Worm (Caenorhabditis elegans) whole organism, young adult: ENCODE data around the gene lonp-2.
A peak's percentile ranks its signal among the peaks of the same experiment; 100 is the strongest.

Source experiments
- C17E4.6 ChIP-seq: fragments of 200-800 bp; sonication (Bioruptor generic); IDR thresholded peaks from 2 replicates; pipeline ENCODE4 v1.3.6; 2022; ENCODE audit warnings: missing genetic modification reagents, missing genetic modification characterization, missing compliant biosample characterization
- D2030.7 ChIP-seq: fragments of 200-800 bp; sonication (Bioruptor generic); IDR thresholded peaks from 2 replicates; pipeline ENCODE4 v1.3.6; 2022; ENCODE audit warnings: missing genetic modification reagents, missing genetic modification characterization, missing compliant biosample characterization
- F23B12.7 ChIP-seq: sonication (generic microtip); optimal IDR thresholded peaks from 2 replicates; lab custom pipeline; 2017; ENCODE audit warnings: missing genetic modification characterization, mild to moderate bottlenecking, missing compliant biosample characterization, antibody characterized with exemption, moderate library complexity; ENCODE audit not compliant: insufficient read depth
- F33H1.4 ChIP-seq: fragments of 200-800 bp; sonication (Bioruptor generic); IDR thresholded peaks from 2 replicates; pipeline ENCODE4 v1.3.6; 2022; ENCODE audit warnings: missing genetic modification reagents, missing genetic modification characterization, missing compliant biosample characterization
- F52B5.7 ChIP-seq: sonication (generic microtip); optimal IDR thresholded peaks from 2 replicates; lab custom pipeline; 2016; ENCODE audit warnings: mild to moderate bottlenecking, missing genetic modification characterization, missing compliant biosample characterization
- F55B11.4 ChIP-seq: sonication (generic microtip); optimal IDR thresholded peaks from 2 replicates; lab custom pipeline; 2016; ENCODE audit warnings: missing compliant biosample characterization, missing genetic modification characterization, borderline replicate concordance; ENCODE audit not compliant: insufficient read depth
- K12H6.12 ChIP-seq: fragments of 200-800 bp; sonication (Bioruptor generic); optimal IDR thresholded peaks from 2 replicates; lab custom pipeline; 2018; ENCODE audit warnings: mild to moderate bottlenecking, missing genetic modification characterization, missing compliant biosample characterization
- T07F8.4 ChIP-seq: sonication (generic microtip); optimal IDR thresholded peaks from 2 replicates; lab custom pipeline; 2016; ENCODE audit warnings: mild to moderate bottlenecking, missing genetic modification characterization, moderate library complexity, missing compliant biosample characterization
- Y56A3A.18 ChIP-seq: fragments of 200-800 bp; sonication (Bioruptor generic); IDR thresholded peaks from 2 replicates; pipeline ENCODE4 v1.3.6; 2022; ENCODE audit warnings: missing genetic modification reagents, missing genetic modification characterization, missing compliant biosample characterization
- Y67H2A.10 ChIP-seq: fragments of 200-800 bp; sonication (Bioruptor generic); conservative IDR thresholded peaks from 2 replicates; pipeline ENCODE4 v1.3.6; 2022; ENCODE audit warnings: missing genetic modification reagents, missing genetic modification characterization, missing compliant biosample characterization
- aptf-2 ChIP-seq: fragments of 200-800 bp; sonication (Bioruptor generic); conservative IDR thresholded peaks from 2 replicates; pipeline ENCODE4 v1.3.6; 2022; ENCODE audit warnings: missing genetic modification reagents, missing genetic modification characterization, missing compliant biosample characterization
- athp-1 ChIP-seq: sonication (generic microtip); optimal IDR thresholded peaks from 2 replicates; lab custom pipeline; 2017; ENCODE audit warnings: mild to moderate bottlenecking, missing genetic modification characterization, missing compliant biosample characterization
- ceh-40 ChIP-seq: fragments of 200-800 bp; sonication (Bioruptor generic); IDR thresholded peaks from 2 replicates; pipeline ENCODE4 v1.3.6; 2022; ENCODE audit warnings: missing genetic modification characterization, missing compliant biosample characterization
- chd-7 ChIP-seq: sonication (generic microtip); optimal IDR thresholded peaks from 2 replicates; lab custom pipeline; 2016; ENCODE audit warnings: mild to moderate bottlenecking, missing genetic modification characterization, moderate library complexity, missing compliant biosample characterization
- dpl-1 ChIP-seq: fragments of 150-350 bp; optimal IDR thresholded peaks from 2 replicates; lab custom pipeline; 2014; ENCODE audit warnings: missing biosample characterization, missing genetic modification reagents, missing genetic modification characterization
- efl-1 ChIP-seq: fragments of 150-350 bp; optimal IDR thresholded peaks from 2 replicates; lab custom pipeline; 2014; ENCODE audit warnings: missing biosample characterization, missing genetic modification reagents, missing genetic modification characterization
- egl-44 ChIP-seq: fragments of 200-800 bp; sonication (Bioruptor generic); IDR thresholded peaks from 2 replicates; pipeline ENCODE4 v1.3.6; 2022; ENCODE audit warnings: missing genetic modification reagents, missing genetic modification characterization, missing compliant biosample characterization
- egrh-3 ChIP-seq: fragments of 200-800 bp; sonication (Bioruptor generic); IDR thresholded peaks from 2 replicates; pipeline ENCODE4 v1.3.6; 2022; ENCODE audit warnings: missing genetic modification reagents, missing genetic modification characterization, missing compliant biosample characterization
- hsf-1 ChIP-seq: fragments of 200-800 bp; sonication (Bioruptor generic); IDR thresholded peaks from 2 replicates; pipeline ENCODE4 v1.3.6; 2022; ENCODE audit warnings: missing genetic modification reagents, missing genetic modification characterization, missing compliant biosample characterization
- let-526 ChIP-seq: fragments of 200-800 bp; sonication (Bioruptor generic); IDR thresholded peaks from 2 replicates; pipeline ENCODE4 v1.3.6; 2022; ENCODE audit warnings: missing genetic modification reagents, missing genetic modification characterization, missing compliant biosample characterization
- let-607 ChIP-seq, 2 experiments: fragments of 200-800 bp in 1 of 2; sonication (Bioruptor generic) in 1 of 2; sonication (generic microtip) in 1 of 2; optimal IDR thresholded peaks; 2 replicates each; lab custom pipeline; 2016 to 2018; ENCODE audit warnings: mild to moderate bottlenecking in 2 of 2, missing compliant biosample characterization in 2 of 2, missing genetic modification characterization in 2 of 2, moderate library complexity in 2 of 2, missing genotype in 1 of 2
- lin-26 ChIP-seq: fragments of 200-800 bp; sonication (Bioruptor generic); IDR thresholded peaks from 2 replicates; pipeline ENCODE4 v1.3.6; 2022; ENCODE audit warnings: missing genetic modification reagents, missing genetic modification characterization, missing compliant biosample characterization
- lin-35 ChIP-seq, 3 experiments: fragments of 150-350 bp in 2 of 3; sonication (generic microtip) in 1 of 3; optimal IDR thresholded peaks; 2 replicates each; lab custom pipeline; 2014 to 2018; ENCODE audit warnings: missing biosample characterization in 3 of 3, missing genetic modification characterization in 3 of 3, missing genetic modification reagents in 3 of 3
- lir-1 ChIP-seq: fragments of 200-800 bp; sonication (Bioruptor generic); conservative IDR thresholded peaks from 2 replicates; pipeline ENCODE4 v1.3.6; 2022; ENCODE audit warnings: missing genetic modification reagents, missing genetic modification characterization, missing compliant biosample characterization
- madf-10 ChIP-seq: sonication (generic microtip); optimal IDR thresholded peaks from 2 replicates; lab custom pipeline; 2016; ENCODE audit warnings: mild to moderate bottlenecking, missing genetic modification characterization, missing compliant biosample characterization
- madf-3 ChIP-seq: fragments of 200-800 bp; sonication (Bioruptor generic); IDR thresholded peaks from 2 replicates; pipeline ENCODE4 v1.3.6; 2022; ENCODE audit warnings: missing genetic modification reagents, missing genetic modification characterization, missing compliant biosample characterization
- mes-4 ChIP-seq: sonication (generic microtip); optimal IDR thresholded peaks from 2 replicates; lab custom pipeline; 2016; ENCODE audit warnings: missing genotype, missing genetic modification characterization, missing compliant biosample characterization
- nfya-2 ChIP-seq: fragments of 200-800 bp; sonication (Bioruptor generic); IDR thresholded peaks from 2 replicates; pipeline ENCODE4 v1.3.6; 2022; ENCODE audit warnings: missing genetic modification reagents, missing genetic modification characterization, missing compliant biosample characterization
- pbrm-1 ChIP-seq: fragments of 200-800 bp; sonication (Bioruptor generic); IDR thresholded peaks from 2 replicates; pipeline ENCODE4 v1.3.6; 2022; ENCODE audit warnings: missing genetic modification reagents, missing genetic modification characterization, missing compliant biosample characterization
- repo-1 ChIP-seq: sonication (generic microtip); optimal IDR thresholded peaks from 2 replicates; lab custom pipeline; 2017; ENCODE audit warnings: mild to moderate bottlenecking, missing genetic modification characterization, missing compliant biosample characterization
- rpc-1 ChIP-seq, 2 experiments: fragments of 150-350 bp in 1 of 2; sonication (generic microtip) in 1 of 2; optimal IDR thresholded peaks; 2 replicates each; lab custom pipeline; 2014 to 2018; ENCODE audit warnings: missing biosample characterization in 1 of 2, missing genetic modification characterization in 1 of 2, missing genetic modification reagents in 1 of 2, missing genotype in 1 of 2
- snpc-1.3 ChIP-seq: sonication (generic microtip); optimal IDR thresholded peaks from 2 replicates; lab custom pipeline; 2017; ENCODE audit warnings: missing genetic modification characterization, mild to moderate bottlenecking, missing compliant biosample characterization, antibody characterized with exemption, moderate library complexity, missing genotype, missing genetic modification reagents; ENCODE audit not compliant: insufficient read depth
- tbp1 ChIP-seq: fragments of 200-800 bp; sonication (Bioruptor generic); optimal IDR thresholded peaks from 2 replicates; lab custom pipeline; 2018; ENCODE audit warnings: mild to moderate bottlenecking, missing genetic modification characterization, missing compliant biosample characterization
- unc-130 ChIP-seq: sonication (generic microtip); optimal IDR thresholded peaks from 2 replicates; lab custom pipeline; 2016; ENCODE audit warnings: missing genetic modification reagents, missing genetic modification characterization, missing compliant biosample characterization
- zim-3 ChIP-seq: sonication (generic microtip); optimal IDR thresholded peaks from 2 replicates; lab custom pipeline; 2017; ENCODE audit warnings: mild to moderate bottlenecking, missing genetic modification characterization, moderate library complexity, missing compliant biosample characterization
- ztf-22 ChIP-seq: fragments of 200-800 bp; sonication (Bioruptor generic); optimal IDR thresholded peaks from 2 replicates; lab custom pipeline; 2018; ENCODE audit warnings: mild to moderate bottlenecking, missing genetic modification characterization, moderate library complexity, missing compliant biosample characterization
- ztf-3 ChIP-seq: fragments of 200-800 bp; sonication (Bioruptor generic); optimal IDR thresholded peaks from 2 replicates; lab custom pipeline; 2018; ENCODE audit warnings: mild to moderate bottlenecking, missing genetic modification characterization, missing compliant biosample characterization
- ztf-6 ChIP-seq: fragments of 200-800 bp; sonication (Bioruptor generic); IDR thresholded peaks from 2 replicates; pipeline ENCODE4 v1.3.6; 2022; ENCODE audit warnings: missing genetic modification reagents, missing genetic modification characterization, missing compliant biosample characterization

Gene lonp-2

DNA sequence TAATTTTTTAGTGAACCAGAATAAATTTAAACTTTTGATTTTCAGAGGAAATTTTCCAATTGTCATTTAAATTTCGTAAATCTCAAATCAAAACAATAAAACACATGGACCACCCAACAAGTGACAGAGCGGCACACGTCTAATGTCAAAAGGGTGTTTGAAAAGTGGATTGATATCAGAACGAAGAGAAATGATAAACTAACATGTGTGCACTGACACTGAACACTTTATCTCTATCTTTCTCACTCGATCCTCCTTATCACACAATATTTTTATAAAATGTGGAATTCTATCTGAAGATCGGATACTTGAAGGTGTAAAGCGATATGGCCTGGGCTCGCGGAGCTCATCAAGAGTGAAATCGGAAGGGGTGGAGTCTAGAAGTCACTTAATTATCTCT is 12.1 kb downstream of the lonp-2 start:
- TF ChIP-seq nfya-2 = no peak
- TF ChIP-seq lin-35 (GFP tag; optimal IDR thresholded peaks at IDR 0.05; lab: Kevin White, UChicago) = no peak
- no peak for TF ChIP-seq egrh-3 (GFP tag; lab: Robert Waterston, UW)
- no peak for TF ChIP-seq lir-1 (GFP tag; lab: Robert Waterston, UW)
- TF ChIP-seq chd-7 (tag; lab: Kevin White, UChicago) = no peak
- no peak for TF ChIP-seq C17E4.6 (GFP tag; lab: Robert Waterston, UW)

DNA sequence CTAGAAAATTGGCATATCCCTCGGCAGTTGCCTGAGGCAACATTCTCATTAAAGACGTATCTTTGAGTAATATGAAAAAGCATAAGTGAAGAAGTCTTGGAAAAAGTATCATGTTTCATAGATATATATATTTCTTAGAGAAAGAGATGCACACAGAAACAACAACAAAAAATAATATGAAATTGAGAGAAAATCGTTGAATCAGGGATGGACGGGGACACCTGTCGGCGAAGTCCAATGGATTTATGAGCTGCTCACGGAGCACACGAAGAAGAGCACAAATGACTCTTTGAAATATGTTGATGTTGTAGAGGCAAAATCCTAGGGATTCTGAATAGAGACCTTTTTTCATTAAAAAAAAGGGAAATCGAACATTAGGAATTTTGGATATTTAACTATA is 13.6 kb downstream of the lonp-2 start:
- TF ChIP-seq egl-44 (GFP tag; lab: Robert Waterston, UW) (no peak), aptf-2 (GFP tag; lab: Robert Waterston, UW) (no peak)

ce11 chrIII:12123427-12123826 is 15.9 kb downstream of the lonp-2 start:
- TF ChIP-seq snpc-1.3 (tag; lab: Kevin White, UChicago) (no peak), hsf-1 (GFP tag; lab: Robert Waterston, UW) (peak; percentile 93), rpc-1 (optimal IDR thresholded peaks at IDR 0.05; lab: Kevin White, UChicago) (peak; percentile 30), rpc-1 (tag; optimal IDR thresholded peaks at IDR 0.05; lab: Kevin White, UChicago) (no peak)
- TF ChIP-seq, all 124 proteins: peak for 2

DNA sequence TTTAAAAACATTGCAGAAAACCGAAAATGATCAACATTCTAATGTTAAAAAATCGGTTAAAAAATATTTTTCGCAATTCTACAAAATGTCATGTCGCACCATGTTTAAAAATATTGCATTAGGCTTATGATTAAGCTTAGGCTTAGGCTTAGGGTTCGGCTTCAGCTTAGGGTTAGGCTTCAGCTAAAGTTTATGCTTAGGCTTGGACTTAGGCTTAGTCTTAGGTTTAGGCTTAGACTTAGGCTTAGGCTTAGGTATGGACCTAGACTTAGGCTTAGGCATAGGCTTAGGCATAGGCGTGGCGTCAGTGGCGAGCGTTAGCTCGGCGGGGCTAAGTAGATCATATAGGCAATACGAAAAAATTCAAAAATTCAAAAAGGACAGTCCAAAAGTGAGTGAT is 16.8 kb downstream of the lonp-2 start:
- TF ChIP-seq ztf-22 (GFP tag; lab: Kevin White, UChicago) = no peak
- TF ChIP-seq madf-10 (tag; lab: Kevin White, UChicago) = no peak
- TF ChIP-seq ztf-3 (GFP tag; lab: Kevin White, UChicago) = no peak
- no peak for TF ChIP-seq F52B5.7 (tag; lab: Kevin White, UChicago)
- no peak for TF ChIP-seq F33H1.4
- no peak for TF ChIP-seq dpl-1
- TF ChIP-seq athp-1 (tag; lab: Kevin White, UChicago) = no peak
- TF ChIP-seq lin-26 = no peak
- no peak for TF ChIP-seq mes-4
- no peak for TF ChIP-seq K12H6.12 (tag; lab: Kevin White, UChicago)

ce11 chrIII:12130052-12130451 is 22.5 kb downstream of the lonp-2 start, which contains the start of gene Y75B8A.6:
TSS of gene Y75B8A.6 (minus strand) at chrIII:12130343.
- TF ChIP-seq let-526 (GFP tag; lab: Robert Waterston, UW) (no peak), egl-44 (GFP tag; lab: Robert Waterston, UW) (no peak), zim-3 (tag; lab: Kevin White, UChicago) (no peak), tbp1 (no peak)

DNA sequence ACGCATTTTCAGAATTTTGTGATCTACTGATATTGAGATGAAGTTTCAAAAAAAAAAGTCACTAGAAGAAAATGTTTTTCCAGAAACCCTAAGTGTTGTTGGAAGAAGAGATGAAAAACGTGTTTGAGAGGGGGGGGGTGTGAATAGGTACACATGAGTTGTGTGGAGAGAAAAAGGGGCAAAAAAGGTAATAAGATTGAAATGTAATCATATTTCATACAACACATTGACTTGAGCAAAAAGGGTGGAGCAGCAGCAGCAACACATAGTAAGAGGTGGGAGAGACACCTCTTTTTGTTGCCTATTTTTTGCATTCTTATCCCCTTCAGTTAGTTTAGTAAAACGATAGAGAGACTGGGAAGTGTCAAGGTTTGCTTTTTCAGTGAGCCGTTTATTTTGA is 23.2 kb downstream of the lonp-2 start:
- TF ChIP-seq chd-7 (tag; lab: Kevin White, UChicago) (no peak), hsf-1 (GFP tag; lab: Robert Waterston, UW) (no peak), pbrm-1 (GFP tag; lab: Robert Waterston, UW) (no peak), Y56A3A.18 (GFP tag; lab: Robert Waterston, UW) (no peak), unc-130 (GFP tag; lab: Kevin White, UChicago) (no peak), T07F8.4 (no peak), F55B11.4 (no peak), F23B12.7 (no peak), ceh-40 (GFP tag; lab: Robert Waterston, UW) (no peak), madf-3 (GFP tag; lab: Robert Waterston, UW) (no peak), ztf-6 (GFP tag; lab: Robert Waterston, UW) (no peak), let-607 (tag; optimal IDR thresholded peaks at IDR 0.05; lab: Kevin White, UChicago) (no peak), lin-35 (GFP tag; optimal IDR thresholded peaks at IDR 0.05; lab: Kevin White, UChicago) (no peak), repo-1 (no peak), lir-1 (GFP tag; lab: Robert Waterston, UW) (no peak), D2030.7 (GFP tag; lab: Robert Waterston, UW) (no peak), efl-1 (no peak), nfya-2 (no peak), Y67H2A.10 (no peak)
